Fruit fly (Drosophila melanogaster): ENCODE results near the gene CG42554.

Gene CG42554

DNA sequence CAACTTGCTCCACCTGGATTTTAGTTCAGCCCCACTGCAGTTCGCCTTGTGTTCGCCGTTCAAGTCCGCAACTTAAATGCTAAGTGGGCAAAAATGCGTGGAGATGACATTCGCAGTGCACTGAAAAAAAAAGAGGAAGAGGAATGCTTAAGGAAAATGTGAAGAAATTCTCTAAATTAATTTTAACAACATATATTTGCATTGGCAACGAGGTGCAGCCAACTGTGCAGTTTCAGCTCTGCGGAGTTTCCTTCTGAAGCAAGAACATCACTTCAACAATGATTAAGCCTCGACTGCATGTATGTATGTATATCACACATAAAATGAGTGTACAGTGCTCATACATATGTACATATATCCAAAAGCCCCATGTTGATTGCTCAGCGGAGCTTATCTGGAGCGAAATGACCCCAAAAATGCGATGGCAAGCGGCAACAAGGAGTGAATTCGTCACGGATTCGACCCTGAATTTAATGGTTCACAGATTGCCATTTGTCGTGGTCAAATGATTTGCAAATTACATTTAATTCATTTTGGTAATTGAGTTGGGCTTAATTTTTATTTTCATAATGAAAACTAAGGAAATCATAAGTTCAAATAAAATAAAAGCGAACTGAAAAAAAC lies 14.4 kb upstream of the CG42554 start:
- no peak for TF ChIP-seq Hr78 (GFP tag; optimal IDR thresholded peaks at IDR 0.05)
- peak; percentile 10 for TF ChIP-seq fru (GFP tag; optimal IDR thresholded peaks at IDR 0.05)

DNA sequence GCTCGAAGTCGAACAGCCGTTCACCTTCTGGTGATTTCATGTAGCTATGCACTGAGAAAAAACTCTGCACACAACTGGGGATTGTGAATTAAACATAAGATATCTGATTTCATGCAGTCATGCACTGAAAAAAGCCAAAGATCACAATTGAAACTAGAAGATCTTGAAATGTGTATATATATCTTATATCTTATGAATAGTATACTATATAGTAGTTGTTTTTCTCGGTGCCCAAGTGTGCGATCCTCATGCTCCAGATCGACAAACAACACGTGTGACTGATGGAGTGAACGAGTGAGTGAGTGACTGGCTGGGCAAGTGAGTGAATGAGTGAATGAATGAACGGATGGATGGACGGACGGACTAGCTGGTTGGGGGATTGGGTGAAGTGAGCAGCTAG lies 13.5 kb upstream of the CG42554 start:
- TF ChIP-seq Sp1 (GFP tag; optimal IDR thresholded peaks at IDR 0.05) = peak; percentile 15
- no peak for TF ChIP-seq CG32264 (GFP tag; optimal IDR thresholded peaks at IDR 0.05)
- no peak for TF ChIP-seq Abd-B (GFP tag; optimal IDR thresholded peaks at IDR 0.05)
- peak; percentile 32 for TF ChIP-seq br (GFP tag; optimal IDR thresholded peaks at IDR 0.05)
- TF ChIP-seq Hr78 (GFP tag; optimal IDR thresholded peaks at IDR 0.05) = no peak
- peak; percentile 40 for TF ChIP-seq dmrt93B (GFP tag; optimal IDR thresholded peaks at IDR 0.05)
- TF ChIP-seq ey (GFP tag; optimal IDR thresholded peaks at IDR 0.05) = peak; percentile 28
- TF ChIP-seq psq (GFP tag; optimal IDR thresholded peaks at IDR 0.05) = peak; percentile 16
- no peak for TF ChIP-seq dsf (GFP tag; optimal IDR thresholded peaks at IDR 0.05; ENCODE audit: borderline replicate concordance)
- TF ChIP-seq Hnf4 (GFP tag; optimal IDR thresholded peaks at IDR 0.05) = peak; percentile 26
- TF ChIP-seq Jra (GFP tag; optimal IDR thresholded peaks at IDR 0.05) = no peak
- TF ChIP-seq CG9705 (GFP tag; optimal IDR thresholded peaks at IDR 0.05) = no peak
- no peak for TF ChIP-seq N (GFP tag; optimal IDR thresholded peaks at IDR 0.05)
- no peak for TF ChIP-seq Rel (GFP tag; optimal IDR thresholded peaks at IDR 0.05)
- TF ChIP-seq Rel (tag; optimal IDR thresholded peaks at IDR 0.05) = no peak
- peak; percentile 44 for TF ChIP-seq fru (GFP tag; optimal IDR thresholded peaks at IDR 0.05)
- no peak for TF ChIP-seq Hr83 (GFP tag; optimal IDR thresholded peaks at IDR 0.05; ENCODE audit: poor library complexity, severe bottlenecking)
- peak; percentile 55 for TF ChIP-seq h (GFP tag; optimal IDR thresholded peaks at IDR 0.05)
- TF ChIP-seq Myc (optimal IDR thresholded peaks at IDR 0.05) = no peak
- peak; percentile 21 for TF ChIP-seq sage (GFP tag; optimal IDR thresholded peaks at IDR 0.05)
- TF ChIP-seq foxo (GFP tag; optimal IDR thresholded peaks at IDR 0.05) = peak in 1 of 2 experiments; percentile 41
- no peak for TF ChIP-seq lola (GFP tag; optimal IDR thresholded peaks at IDR 0.05)
- TF ChIP-seq OdsH (GFP tag; optimal IDR thresholded peaks at IDR 0.05) = peak; percentile 27
- TF ChIP-seq HLH106 (tag; optimal IDR thresholded peaks at IDR 0.05) = peak; percentile 55
- TF ChIP-seq pan (optimal IDR thresholded peaks at IDR 0.05) = no peak
- TF ChIP-seq rgr (GFP tag; optimal IDR thresholded peaks at IDR 0.05) = peak; percentile 42
- no peak for TF ChIP-seq tai (GFP tag; optimal IDR thresholded peaks at IDR 0.05)

DNA sequence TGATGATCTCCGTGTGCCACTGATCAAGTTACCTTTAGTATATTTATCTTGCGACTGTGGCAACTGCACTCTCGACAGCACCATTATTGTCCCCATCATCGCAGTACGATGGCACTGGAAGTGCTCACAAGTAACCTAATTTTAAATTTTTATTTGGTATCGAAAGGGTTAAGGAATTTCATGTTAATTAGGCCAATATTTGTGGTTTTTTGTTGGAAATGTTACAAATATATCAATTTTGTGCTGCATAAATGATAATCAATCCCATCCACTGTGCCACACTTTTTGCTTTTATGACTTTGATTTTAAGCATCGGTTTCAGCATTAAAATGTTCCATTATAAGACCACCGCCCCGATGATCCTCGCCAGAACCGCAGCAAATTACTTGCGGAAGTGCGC lies 12.9 kb upstream of the CG42554 start:
- TF ChIP-seq Hnf4 (GFP tag; optimal IDR thresholded peaks at IDR 0.05) = peak; percentile 58
- TF ChIP-seq Sp1 (GFP tag; optimal IDR thresholded peaks at IDR 0.05) = peak; percentile 60
- TF ChIP-seq Abd-B (GFP tag; optimal IDR thresholded peaks at IDR 0.05) = no peak
- TF ChIP-seq brk (GFP tag; optimal IDR thresholded peaks at IDR 0.05) = no peak
- TF ChIP-seq Mio (GFP tag; optimal IDR thresholded peaks at IDR 0.05) = no peak
- TF ChIP-seq CG32264 (GFP tag; optimal IDR thresholded peaks at IDR 0.05) = no peak
- peak; percentile 41 for TF ChIP-seq OdsH (GFP tag; optimal IDR thresholded peaks at IDR 0.05)
- TF ChIP-seq Myc (optimal IDR thresholded peaks at IDR 0.05) = no peak
- TF ChIP-seq Rel (GFP tag; optimal IDR thresholded peaks at IDR 0.05) = no peak
- TF ChIP-seq Rel (tag; optimal IDR thresholded peaks at IDR 0.05) = peak; percentile 4
- no peak for TF ChIP-seq Hr78 (GFP tag; optimal IDR thresholded peaks at IDR 0.05)
- TF ChIP-seq woc (GFP tag; optimal IDR thresholded peaks at IDR 0.05) = peak; percentile 20
- no peak for TF ChIP-seq dsf (GFP tag; optimal IDR thresholded peaks at IDR 0.05; ENCODE audit: borderline replicate concordance)
- no peak for TF ChIP-seq N (GFP tag; optimal IDR thresholded peaks at IDR 0.05)
- peak; percentile 72 for TF ChIP-seq ey (GFP tag; optimal IDR thresholded peaks at IDR 0.05)
- TF ChIP-seq psq (GFP tag; optimal IDR thresholded peaks at IDR 0.05) = peak; percentile 26
- TF ChIP-seq jim (GFP tag; optimal IDR thresholded peaks at IDR 0.05) = no peak
- no peak for TF ChIP-seq dl (GFP tag; optimal IDR thresholded peaks at IDR 0.05; ENCODE audit: insufficient read depth in 1 of 2, partially characterized antibody in 2 of 2)
- no peak for TF ChIP-seq tai (GFP tag; optimal IDR thresholded peaks at IDR 0.05)
- TF ChIP-seq Jra (GFP tag; optimal IDR thresholded peaks at IDR 0.05) = no peak
- no peak for TF ChIP-seq CrebA (GFP tag; optimal IDR thresholded peaks at IDR 0.05; ENCODE audit: borderline replicate concordance)
- TF ChIP-seq usp (GFP tag; optimal IDR thresholded peaks at IDR 0.05) = no peak
- peak; percentile 60 for TF ChIP-seq rgr (GFP tag; optimal IDR thresholded peaks at IDR 0.05)
- peak; percentile 64 for TF ChIP-seq br (GFP tag; optimal IDR thresholded peaks at IDR 0.05)
- TF ChIP-seq h (GFP tag; optimal IDR thresholded peaks at IDR 0.05) = peak; percentile 55
- TF ChIP-seq dmrt93B (GFP tag; optimal IDR thresholded peaks at IDR 0.05) = peak; percentile 32
- TF ChIP-seq lola (GFP tag; optimal IDR thresholded peaks at IDR 0.05) = no peak
- TF ChIP-seq HLH106 (tag; optimal IDR thresholded peaks at IDR 0.05) = peak; percentile 69
- peak in 1 of 2 experiments; percentile 56 for TF ChIP-seq foxo (GFP tag; optimal IDR thresholded peaks at IDR 0.05)
- TF ChIP-seq Vsx2 (GFP tag; optimal IDR thresholded peaks at IDR 0.05; ENCODE audit: partially characterized antibody) = no peak
- TF ChIP-seq fru (GFP tag; optimal IDR thresholded peaks at IDR 0.05) = peak; percentile 72
- no peak for TF ChIP-seq sv (GFP tag; optimal IDR thresholded peaks at IDR 0.05)
- no peak for TF ChIP-seq sage (GFP tag; optimal IDR thresholded peaks at IDR 0.05)
- TF ChIP-seq GATAd (GFP tag; optimal IDR thresholded peaks at IDR 0.05) = no peak
- no peak for TF ChIP-seq Hr83 (GFP tag; optimal IDR thresholded peaks at IDR 0.05; ENCODE audit: poor library complexity, severe bottlenecking)
- TF ChIP-seq Dif (GFP tag; optimal IDR thresholded peaks at IDR 0.05; ENCODE audit: partially characterized antibody) = no peak
- TF ChIP-seq pan (optimal IDR thresholded peaks at IDR 0.05) = no peak
- no peak for TF ChIP-seq CG9705 (GFP tag; optimal IDR thresholded peaks at IDR 0.05)
- TF ChIP-seq Dfd (GFP tag; optimal IDR thresholded peaks at IDR 0.05) = no peak

Data from whole organism, wandering third instar larva.